Worm (Caenorhabditis elegans) whole organism, midembryonic: ENCODE measurements around the gene T28A11.4.

ENCODE experiments used
- T22C8.4 ChIP-seq: fragments of 200-800 bp; sonication (Bioruptor generic); IDR thresholded peaks from 2 replicates; pipeline ENCODE4 v1.3.6; 2022; ENCODE audit warnings: missing genetic modification characterization, missing compliant biosample characterization
- cog-1 ChIP-seq: sonication (generic microtip); optimal IDR thresholded peaks from 2 replicates; lab custom pipeline; 2016; ENCODE audit warnings: missing genetic modification characterization, missing compliant biosample characterization
- flt-1 ChIP-seq: fragments of 200-800 bp; sonication (Bioruptor generic); IDR thresholded peaks from 2 replicates; pipeline ENCODE4 v1.3.6; 2022; ENCODE audit warnings: missing genetic modification characterization, missing compliant biosample characterization
- klf-2 ChIP-seq: fragments of 200-800 bp; sonication (Bioruptor generic); conservative IDR thresholded peaks from 2 replicates; pipeline ENCODE4 v1.3.6; 2022; ENCODE audit warnings: missing genetic modification reagents, missing genetic modification characterization, missing compliant biosample characterization
- med-1 ChIP-seq: sonication (generic microtip); optimal IDR thresholded peaks from 2 replicates; lab custom pipeline; 2017; ENCODE audit warnings: missing genetic modification characterization, mild to moderate bottlenecking, missing compliant biosample characterization, antibody characterized with exemption, missing genetic modification reagents; ENCODE audit not compliant: insufficient read depth
- ref-1 ChIP-seq: fragments of 200-800 bp; sonication (Bioruptor generic); conservative IDR thresholded peaks from 2 replicates; pipeline ENCODE4 v1.3.6; 2022; ENCODE audit warnings: missing genetic modification reagents, missing genetic modification characterization, missing compliant biosample characterization
- tab-1 ChIP-seq: fragments of 200-800 bp; sonication (Bioruptor generic); IDR thresholded peaks from 2 replicates; pipeline ENCODE4 v1.3.6; 2022; ENCODE audit warnings: missing genetic modification characterization, missing compliant biosample characterization
- ztf-23 ChIP-seq: fragments of 200-800 bp; sonication (Bioruptor generic); IDR thresholded peaks from 2 replicates; pipeline ENCODE4 v1.3.6; 2022; ENCODE audit warnings: missing genetic modification reagents, missing genetic modification characterization, missing compliant biosample characterization
- ztf-29 ChIP-seq: fragments of 200-800 bp; sonication (Bioruptor generic); IDR thresholded peaks from 2 replicates; pipeline ENCODE4 v1.3.6; 2022; ENCODE audit warnings: missing genetic modification reagents, missing genetic modification characterization, missing compliant biosample characterization

DNA sequence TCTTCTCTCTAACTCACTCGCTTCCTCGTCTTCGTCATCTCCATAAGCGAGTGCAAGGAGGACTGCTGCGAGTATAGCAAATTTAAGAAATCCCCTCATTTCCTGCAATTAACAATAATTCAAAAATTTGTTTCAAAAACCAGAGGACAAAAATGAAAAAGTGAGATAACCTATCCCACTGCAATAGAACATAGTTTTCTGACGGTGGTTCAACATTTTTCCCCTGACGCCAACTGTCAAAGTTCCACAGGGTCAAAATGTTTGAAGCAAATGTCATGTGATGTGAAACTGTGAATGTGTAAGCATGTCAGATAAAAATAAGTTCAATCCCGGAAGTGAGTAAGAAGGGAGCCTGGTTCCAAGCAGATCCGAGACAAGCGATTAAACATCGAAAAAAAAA is 4.4 kb upstream of the T28A11.4 start, which contains the start of gene T28A11.19:
- no peak for TF ChIP-seq med-1 (GFP tag; lab: Kevin White, UChicago)
- no peak for TF ChIP-seq tab-1 (GFP tag; lab: Robert Waterston, UW)
- no peak for TF ChIP-seq ref-1 (GFP tag; lab: Robert Waterston, UW)
- no peak for TF ChIP-seq ztf-23 (GFP tag; lab: Robert Waterston, UW)
- TF ChIP-seq ztf-29, result no peak
- no peak for TF ChIP-seq flt-1
- TF ChIP-seq klf-2, result no peak
- TF ChIP-seq cog-1 (tag; lab: Kevin White, UChicago), result no peak
- no peak for TF ChIP-seq T22C8.4 (GFP tag; lab: Robert Waterston, UW)
